Fruit fly (Drosophila melanogaster): Measurements from ENCODE around the gene mrt.

Gene mrt

dm6 chr3R:27288202-27289135 lies 6.0 kb upstream of the mrt start, which contains the start of the genes bigmax and Hmu (continued):
- no peak for TF ChIP-seq yki (optimal IDR thresholded peaks at IDR 0.05)
- TF ChIP-seq gcm (GFP tag; optimal IDR thresholded peaks at IDR 0.05): peak; percentile 62
- peak; percentile 88 for TF ChIP-seq bbx (GFP tag; IDR thresholded peaks at IDR 0.05; ENCODE audit: partially characterized antibody)
- peak; percentile 81 for TF ChIP-seq CG2678 (tag; optimal IDR thresholded peaks at IDR 0.05)
- peak; percentile 82 for TF ChIP-seq Max (GFP tag; optimal IDR thresholded peaks at IDR 0.05)
- peak; percentile 56; the same call in 1 of the 3 replicates for TF ChIP-seq so (GFP tag; IDR thresholded peaks at IDR 0.05)
- peak; percentile 86 for TF ChIP-seq CG12155 (GFP tag; optimal IDR thresholded peaks at IDR 0.05)
- TF ChIP-seq luna (GFP tag; optimal IDR thresholded peaks at IDR 0.05): peak; percentile 83
- TF ChIP-seq CG6683 (GFP tag; optimal IDR thresholded peaks at IDR 0.05): peak; percentile 62
- peak; percentile 84; the same call in 2 of the 3 replicates for TF ChIP-seq CG6791 (GFP tag; IDR thresholded peaks at IDR 0.05; ENCODE audit: partially characterized antibody)
- peak; percentile 49 for TF ChIP-seq CG17802 (tag; optimal IDR thresholded peaks at IDR 0.05)
- TF ChIP-seq CG34376 (GFP tag; optimal IDR thresholded peaks at IDR 0.05): peak; percentile 87
- TF ChIP-seq C15 (GFP tag; IDR thresholded peaks at IDR 0.05): peak; percentile 58; the same call in 1 of the 3 replicates
- TF ChIP-seq kah (GFP tag; optimal IDR thresholded peaks at IDR 0.05): no peak
- peak; percentile 85 for TF ChIP-seq hb (GFP tag; IDR thresholded peaks at IDR 0.05; ENCODE audit: partially characterized antibody)
- peak; percentile 78 for TF ChIP-seq E2f1 (GFP tag; IDR thresholded peaks at IDR 0.05)
- no peak for TF ChIP-seq CG6654 (GFP tag; optimal IDR thresholded peaks at IDR 0.05)
- peak; percentile 76 for TF ChIP-seq CG14050 (GFP tag; IDR thresholded peaks at IDR 0.05)
- TF ChIP-seq sd (tag; optimal IDR thresholded peaks at IDR 0.05): peak; percentile 95
- no peak for TF ChIP-seq Hey (tag; optimal IDR thresholded peaks at IDR 0.05)
- TF ChIP-seq CG32767 (GFP tag; IDR thresholded peaks at IDR 0.05): peak; percentile 69
- TF ChIP-seq CG7745 (tag; optimal IDR thresholded peaks at IDR 0.05): no peak
- TF ChIP-seq slou (GFP tag; optimal IDR thresholded peaks at IDR 0.05): peak; percentile 63
- peak; percentile 72 for TF ChIP-seq CG8089 (GFP tag; optimal IDR thresholded peaks at IDR 0.05)
- TF ChIP-seq CG17385 (GFP tag; optimal IDR thresholded peaks at IDR 0.05): peak; percentile 63
- TF ChIP-seq crc (GFP tag; optimal IDR thresholded peaks at IDR 0.05): peak; percentile 88
- peak; percentile 63 for TF ChIP-seq CG2202 (tag; optimal IDR thresholded peaks at IDR 0.05)
- TF ChIP-seq CG10274 (GFP tag; optimal IDR thresholded peaks at IDR 0.05): no peak
- peak; percentile 93 for TF ChIP-seq CG9932 (GFP tag; IDR thresholded peaks at IDR 0.05)
- peak; percentile 86 for TF ChIP-seq CG11456 (GFP tag; IDR thresholded peaks at IDR 0.05)
- TF ChIP-seq CG14667 (GFP tag; IDR thresholded peaks at IDR 0.05): peak; percentile 62; the same call in 1 of the 2 replicates
- TF ChIP-seq Chrac-16 (GFP tag; optimal IDR thresholded peaks at IDR 0.05): peak; percentile 87
- TF ChIP-seq stc (GFP tag; IDR thresholded peaks at IDR 0.05): peak; percentile 78
- TF ChIP-seq Myb (GFP tag; optimal IDR thresholded peaks at IDR 0.05): peak; percentile 81
- peak; percentile 51; the same call in 1 of the 2 replicates for TF ChIP-seq ato (GFP tag; IDR thresholded peaks at IDR 0.05; ENCODE audit: partially characterized antibody)
- peak; percentile 55 for TF ChIP-seq Nf-YB (GFP tag; optimal IDR thresholded peaks at IDR 0.05)
- TF ChIP-seq CG18476 (GFP tag; optimal IDR thresholded peaks at IDR 0.05): peak; percentile 84
- TF ChIP-seq bigmax (GFP tag; optimal IDR thresholded peaks at IDR 0.05): no peak
- TF ChIP-seq HmgZ (tag; optimal IDR thresholded peaks at IDR 0.05): peak; percentile 89
- peak; percentile 36 for TF ChIP-seq Asciz (GFP tag; optimal IDR thresholded peaks at IDR 0.05)
- peak; percentile 74; the same call in 2 of the 3 replicates for TF ChIP-seq jigr1 (GFP tag; IDR thresholded peaks at IDR 0.05)
- peak; percentile 14 for TF ChIP-seq CG6813 (GFP tag; optimal IDR thresholded peaks at IDR 0.05)
- TF ChIP-seq Rx (GFP tag; IDR thresholded peaks at IDR 0.05): peak; percentile 56; the same call in 1 of the 2 replicates
- TF ChIP-seq CG30020 (tag; optimal IDR thresholded peaks at IDR 0.05): peak; percentile 70
- peak; percentile 81 for TF ChIP-seq caup (GFP tag; optimal IDR thresholded peaks at IDR 0.05; ENCODE audit: severe bottlenecking)
- TF ChIP-seq ssp (GFP tag; IDR thresholded peaks at IDR 0.05): peak; percentile 81
- no peak for TF ChIP-seq cg (GFP tag; optimal IDR thresholded peaks at IDR 0.05)
- TF ChIP-seq CG11560 (tag; IDR thresholded peaks at IDR 0.05): peak; percentile 67; the same call in 2 of the 3 replicates
